Fruit fly (Drosophila melanogaster): ENCODE results near the gene TotE.

TotE gene

dm6 chr2L:19917860-19918259 is 4.5 kb upstream of the TotE start:
- TF ChIP-seq Trl (optimal IDR thresholded peaks at IDR 0.05) (peak; percentile 10 to 59), Trl (GFP tag; optimal IDR thresholded peaks at IDR 0.05) (no peak), gcm2 (GFP tag; optimal IDR thresholded peaks at IDR 0.05) (no peak), amos (GFP tag; IDR thresholded peaks at IDR 0.05; ENCODE audit: partially characterized antibody) (no peak), GATAe (GFP tag; conservative IDR thresholded peaks at IDR 0.05) (no peak), CG18619 (GFP tag; optimal IDR thresholded peaks at IDR 0.05) (no peak), CG3163 (GFP tag; optimal IDR thresholded peaks at IDR 0.05) (peak; percentile 90), tio (GFP tag; optimal IDR thresholded peaks at IDR 0.05) (no peak), Six4 (GFP tag; optimal IDR thresholded peaks at IDR 0.05) (no peak), odd (GFP tag; optimal IDR thresholded peaks at IDR 0.05) (no peak), Optix (GFP tag; IDR thresholded peaks at IDR 0.05) (no peak), CG1832 (GFP tag; optimal IDR thresholded peaks at IDR 0.05) (no peak), Ada2b (GFP tag; IDR thresholded peaks at IDR 0.05) (no peak), CG5180 (GFP tag; optimal IDR thresholded peaks at IDR 0.05) (peak; percentile 89), HLH54F (GFP tag; optimal IDR thresholded peaks at IDR 0.05) (no peak), Dfd (GFP tag; optimal IDR thresholded peaks at IDR 0.05) (no peak), jing (GFP tag; optimal IDR thresholded peaks at IDR 0.05) (no peak), D19B (GFP tag; optimal IDR thresholded peaks at IDR 0.05) (no peak), trem (tag; optimal IDR thresholded peaks at IDR 0.05) (no peak), row (GFP tag; IDR thresholded peaks at IDR 0.05) (no peak), hb (GFP tag; IDR thresholded peaks at IDR 0.05; ENCODE audit: partially characterized antibody) (no peak), pb (GFP tag; optimal IDR thresholded peaks at IDR 0.05) (no peak), CG4617 (GFP tag; optimal IDR thresholded peaks at IDR 0.05; ENCODE audit: borderline replicate concordance) (no peak), CG34422 (GFP tag; IDR thresholded peaks at IDR 0.05) (no peak), CG3726 (GFP tag; IDR thresholded peaks at IDR 0.05) (no peak), gsb-n (tag; optimal IDR thresholded peaks at IDR 0.05) (no peak), hth (optimal IDR thresholded peaks at IDR 0.05) (no peak), CG9727 (GFP tag; optimal IDR thresholded peaks at IDR 0.05) (no peak), CG10274 (GFP tag; optimal IDR thresholded peaks at IDR 0.05) (no peak), Awh (GFP tag; IDR thresholded peaks at IDR 0.05) (no peak), CG14710 (tag; optimal IDR thresholded peaks at IDR 0.05) (no peak), Drgx (GFP tag; IDR thresholded peaks at IDR 0.05) (no peak), YL-1 (GFP tag; optimal IDR thresholded peaks at IDR 0.05) (no peak), CG11247 (GFP tag; IDR thresholded peaks at IDR 0.05) (no peak), HHEX (GFP tag; optimal IDR thresholded peaks at IDR 0.05) (no peak), Eip74EF (GFP tag; optimal IDR thresholded peaks at IDR 0.05) (no peak), HmgZ (tag; optimal IDR thresholded peaks at IDR 0.05) (no peak), CG8924 (tag; optimal IDR thresholded peaks at IDR 0.05) (no peak), ci (GFP tag; IDR thresholded peaks at IDR 0.05) (no peak), MTF-1 (GFP tag; optimal IDR thresholded peaks at IDR 0.05; ENCODE audit: borderline replicate concordance) (peak; percentile 60), Myb (GFP tag; optimal IDR thresholded peaks at IDR 0.05) (no peak), Blimp-1 (GFP tag; optimal IDR thresholded peaks at IDR 0.05) (peak; percentile 53), CG17912 (GFP tag; optimal IDR thresholded peaks at IDR 0.05) (no peak), nerfin-2 (GFP tag; IDR thresholded peaks at IDR 0.05; ENCODE audit: partially characterized antibody) (no peak), ATbp (GFP tag; optimal IDR thresholded peaks at IDR 0.05) (no peak), Jarid2 (GFP tag; optimal IDR thresholded peaks at IDR 0.05) (peak; percentile 13), lbe (GFP tag; optimal IDR thresholded peaks at IDR 0.05) (no peak), zf30C (GFP tag; optimal IDR thresholded peaks at IDR 0.05) (no peak), E2f1 (GFP tag; IDR thresholded peaks at IDR 0.05) (no peak), chinmo (GFP tag; IDR thresholded peaks at IDR 0.05; ENCODE audit: partially characterized antibody) (0 out of 4 replicates have a peak, but pooled peaks have one; percentile 12), tna (GFP tag; IDR thresholded peaks at IDR 0.05; ENCODE audit: partially characterized antibody) (no peak)

All from whole organism, embryonic.